Worm (Caenorhabditis elegans): ENCODE results near the gene col-115.

col-115 gene

DNA sequence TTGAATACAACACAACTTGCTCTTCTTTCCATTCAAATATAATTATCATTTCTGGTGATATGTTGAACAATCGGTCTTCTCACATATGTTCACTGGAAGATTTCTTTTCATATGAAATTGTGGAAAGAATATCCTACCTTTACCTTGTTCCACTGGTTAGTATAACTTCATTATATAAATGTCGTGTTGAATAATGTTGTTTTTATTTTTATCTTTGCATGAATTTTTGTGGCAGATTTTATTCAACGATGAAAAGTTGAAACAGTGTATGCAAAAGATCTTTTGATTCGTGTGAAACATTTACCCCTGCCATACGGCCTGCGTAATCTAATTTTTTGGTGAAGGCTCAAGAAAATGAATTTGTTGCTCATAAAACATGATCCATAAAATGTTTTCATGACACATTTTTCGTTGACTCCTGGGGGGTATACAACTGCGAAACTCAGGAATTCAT is 26.6 kb upstream of the col-115 start (continued):
- TF ChIP-seq F23B12.7 (tag; optimal IDR thresholded peaks at IDR 0.05; ENCODE audit: insufficient read depth) = no peak
- TF ChIP-seq attf-5 (GFP tag; optimal IDR thresholded peaks at IDR 0.05) = no peak
- TF ChIP-seq ztf-22 (GFP tag; optimal IDR thresholded peaks at IDR 0.05) = no peak
- peak; percentile 61 for TF ChIP-seq tbp1 (GFP tag; optimal IDR thresholded peaks at IDR 0.05)
- TF ChIP-seq atf-7 (tag; optimal IDR thresholded peaks at IDR 0.05) = peak; percentile 22
- peak; percentile 44 for TF ChIP-seq mes-4 (tag; optimal IDR thresholded peaks at IDR 0.05)
- TF ChIP-seq sdz-38 (tag; optimal IDR thresholded peaks at IDR 0.05) = no peak
- TF ChIP-seq pbrm-1 (GFP tag; IDR thresholded peaks at IDR 0.05) = peak; percentile 24; the same call in 1 of the 2 replicates
- TF ChIP-seq hrde-1 (tag; optimal IDR thresholded peaks at IDR 0.05; ENCODE audit: borderline replicate concordance) = peak; percentile 89
- TF ChIP-seq ekl-4 (GFP tag; IDR thresholded peaks at IDR 0.05) = peak; percentile 86
- peak; percentile 47 for TF ChIP-seq ztf-18 (tag; optimal IDR thresholded peaks at IDR 0.05)
- TF ChIP-seq egl-44 (GFP tag; IDR thresholded peaks at IDR 0.05) = 0 out of 2 replicates have a peak, but pooled peaks have one; percentile 28
- TF ChIP-seq athp-1 (tag; optimal IDR thresholded peaks at IDR 0.05) = peak; percentile 65
- TF ChIP-seq B0336.3 (GFP tag; IDR thresholded peaks at IDR 0.05) = peak; percentile 94
- TF ChIP-seq aptf-3 (GFP tag; IDR thresholded peaks at IDR 0.05) = no peak
- TF ChIP-seq akir-1 (GFP tag; optimal IDR thresholded peaks at IDR 0.05) = no peak
- TF ChIP-seq let-607 (tag; optimal IDR thresholded peaks at IDR 0.05) = no peak
- no peak for TF ChIP-seq nfya-1 (tag; optimal IDR thresholded peaks at IDR 0.05; ENCODE audit: borderline replicate concordance, insufficient read depth)
- TF ChIP-seq ceh-27 (GFP tag; optimal IDR thresholded peaks at IDR 0.05) = no peak
- peak; percentile 11 for TF ChIP-seq snpc-4 (GFP tag; optimal IDR thresholded peaks at IDR 0.05)
- TF ChIP-seq snpc-4 (tag; optimal IDR thresholded peaks at IDR 0.05) = peak in 1 of 4 experiments; percentile 47
- TF ChIP-seq lsl-1 (GFP tag; optimal IDR thresholded peaks at IDR 0.05) = peak; percentile 55
- no peak for TF ChIP-seq Y56A3A.18 (GFP tag; IDR thresholded peaks at IDR 0.05)
- TF ChIP-seq nfya-2 (GFP tag; IDR thresholded peaks at IDR 0.05) = 0 out of 2 replicates have a peak, but pooled peaks have one; percentile 21
- peak; percentile 73 for TF ChIP-seq tlf-1 (GFP tag; optimal IDR thresholded peaks at IDR 0.05)
- peak in 1 of 3 experiments; percentile 16 for TF ChIP-seq lin-35 (GFP tag; optimal IDR thresholded peaks at IDR 0.05)
- TF ChIP-seq let-526 (GFP tag; IDR thresholded peaks at IDR 0.05) = no peak
- TF ChIP-seq K11D2.4 (GFP tag; IDR thresholded peaks at IDR 0.05) = no peak
- TF ChIP-seq egl-18 (GFP tag; IDR thresholded peaks at IDR 0.05) = no peak
- peak; percentile 75 for TF ChIP-seq attf-6 (GFP tag; IDR thresholded peaks at IDR 0.05)
- peak; percentile 67 for TF ChIP-seq snpc-3.4 (tag; optimal IDR thresholded peaks at IDR 0.05)
- no peak for TF ChIP-seq lir-1 (GFP tag; conservative IDR thresholded peaks at IDR 0.05)
- 0 out of 2 replicates have a peak, but pooled peaks have one; percentile 56 for TF ChIP-seq nfyb-1 (GFP tag; IDR thresholded peaks at IDR 0.05)
- TF ChIP-seq sptf-2 (GFP tag; optimal IDR thresholded peaks at IDR 0.05) = no peak
- TF ChIP-seq rcor-1 (GFP tag; IDR thresholded peaks at IDR 0.05) = 0 out of 2 replicates have a peak, but pooled peaks have one; percentile 11
- TF ChIP-seq cebp-1 (GFP tag; IDR thresholded peaks at IDR 0.05) = no peak
- TF ChIP-seq cebp-1 (tag; optimal IDR thresholded peaks at IDR 0.05) = no peak
- TF ChIP-seq pha-4 (tag; optimal IDR thresholded peaks at IDR 0.05) = no peak
- TF ChIP-seq B0019.2 (GFP tag; conservative IDR thresholded peaks at IDR 0.05) = no peak
- peak; percentile 83 for TF ChIP-seq nhr-27 (tag; optimal IDR thresholded peaks at IDR 0.05)
- TF ChIP-seq lag-1 (GFP tag; IDR thresholded peaks at IDR 0.05) = no peak
- TF ChIP-seq zfh-2 (GFP tag; conservative IDR thresholded peaks at IDR 0.05) = no peak
- TF ChIP-seq F33H1.4 (GFP tag; IDR thresholded peaks at IDR 0.05) = peak; percentile 43
- no peak for TF ChIP-seq die-1 (tag; optimal IDR thresholded peaks at IDR 0.05)
- TF ChIP-seq lin-54 (GFP tag; optimal IDR thresholded peaks at IDR 0.05) = peak; percentile 45
- TF ChIP-seq K12H6.12 (tag; optimal IDR thresholded peaks at IDR 0.05) = no peak
- no peak for TF ChIP-seq Y67H2A.10 (GFP tag; conservative IDR thresholded peaks at IDR 0.05)
